Worm (Caenorhabditis elegans): ENCODE data around the gene C53A5.2.

- TF ChIP-seq dpl-1 (GFP tag; optimal IDR thresholded peaks at IDR 0.05) = no peak
- no peak for TF ChIP-seq efl-1 (GFP tag; optimal IDR thresholded peaks at IDR 0.05)
- TF ChIP-seq madf-6 (GFP tag; IDR thresholded peaks at IDR 0.05) = no peak
- TF ChIP-seq hrde-1 (tag; optimal IDR thresholded peaks at IDR 0.05; ENCODE audit: borderline replicate concordance) = no peak
Measured at ce11 chrV:14518010-14518409, 5.0 kb downstream of the C53A5.2 start, which contains the start of gene R02D5.6.

All from whole organism, young adult.